Worm (Caenorhabditis elegans): Measurements from ENCODE around the gene pap-2.

pap-2 gene

DNA sequence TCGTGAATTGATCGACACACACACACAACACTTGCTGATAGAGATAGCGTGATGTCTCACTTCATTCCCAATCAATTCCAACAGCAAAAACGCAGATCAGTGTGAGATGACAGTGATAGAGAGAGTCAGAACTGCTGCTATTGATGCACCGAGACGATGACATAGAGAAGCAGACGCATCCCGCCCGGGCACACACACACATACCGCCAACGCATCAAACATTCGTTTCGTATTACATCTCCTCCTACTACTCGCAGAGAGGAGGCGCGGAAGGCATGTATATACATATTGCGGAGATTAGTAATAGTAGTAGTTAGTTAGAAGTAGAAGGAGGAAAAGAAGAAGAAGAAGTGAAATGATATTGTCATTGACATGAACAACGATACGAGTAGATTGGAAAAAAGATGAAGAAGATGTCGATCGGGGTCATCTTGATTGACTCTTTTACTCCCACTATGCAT, 10.2 kb upstream of the pap-2 start (continued):
- TF ChIP-seq mml-1 (tag; optimal IDR thresholded peaks at IDR 0.05) (no peak), eor-1 (tag; optimal IDR thresholded peaks at IDR 0.05) (no peak)

- no peak for TF ChIP-seq mml-1 (tag; optimal IDR thresholded peaks at IDR 0.05)
- TF ChIP-seq pha-4 (tag; optimal IDR thresholded peaks at IDR 0.05), result peak; percentile 52
- TF ChIP-seq egl-5 (tag; optimal IDR thresholded peaks at IDR 0.05), result no peak
- no peak for TF ChIP-seq fkh-10 (GFP tag; optimal IDR thresholded peaks at IDR 0.05)
- TF ChIP-seq nhr-43 (tag; optimal IDR thresholded peaks at IDR 0.05; ENCODE audit: poor library complexity, severe bottlenecking), result peak; percentile 38
- no peak for TF ChIP-seq aly-2 (tag; optimal IDR thresholded peaks at IDR 0.05)
- TF ChIP-seq tbx-2 (tag; optimal IDR thresholded peaks at IDR 0.05), result no peak
- no peak for TF ChIP-seq snpc-4 (tag; optimal IDR thresholded peaks at IDR 0.05)
- no peak for TF ChIP-seq elt-2 (tag; optimal IDR thresholded peaks at IDR 0.05)
- peak; percentile 42 for TF ChIP-seq ama-1 (optimal IDR thresholded peaks at IDR 0.05)
Observed at ce11 chrII:9618759-9619158, 9.6 kb upstream of the pap-2 start.

ce11 chrII:9617902-9618245, 8.7 kb upstream of the pap-2 start:
- TF ChIP-seq fos-1 (tag; optimal IDR thresholded peaks at IDR 0.05) (no peak), ZK546.5 (tag; optimal IDR thresholded peaks at IDR 0.05) (no peak), ztf-11 (tag; optimal IDR thresholded peaks at IDR 0.05) (no peak), elt-2 (tag; optimal IDR thresholded peaks at IDR 0.05) (peak; percentile 10), nhr-43 (tag; optimal IDR thresholded peaks at IDR 0.05; ENCODE audit: poor library complexity, severe bottlenecking) (peak; percentile 69), nhr-77 (tag; optimal IDR thresholded peaks at IDR 0.05) (no peak), nhr-28 (tag; optimal IDR thresholded peaks at IDR 0.05) (no peak), eor-1 (tag; optimal IDR thresholded peaks at IDR 0.05) (no peak), R02D3.7 (tag; optimal IDR thresholded peaks at IDR 0.05) (peak; percentile 11), fkh-2 (tag; optimal IDR thresholded peaks at IDR 0.05) (no peak)

ce11 chrII:9617039-9617901, 8.1 kb upstream of the pap-2 start, which contains the start of gene hal-3:
TSS of gene hal-3 (minus strand) at chrII:9617125.
- TF ChIP-seq jun-1 (tag; optimal IDR thresholded peaks at IDR 0.05), result peak; percentile 35
- TF ChIP-seq daf-12 (tag; optimal IDR thresholded peaks at IDR 0.05), result peak; percentile 14
- TF ChIP-seq ceh-28 (tag; optimal IDR thresholded peaks at IDR 0.05), result peak; percentile 74
- no peak for TF ChIP-seq tbx-2 (tag; optimal IDR thresholded peaks at IDR 0.05)
- TF ChIP-seq unc-39 (tag; optimal IDR thresholded peaks at IDR 0.05), result no peak
- no peak for TF ChIP-seq egl-27 (tag; optimal IDR thresholded peaks at IDR 0.05)
- peak; percentile 41 for TF ChIP-seq ama-1 (optimal IDR thresholded peaks at IDR 0.05)
- peak; percentile 34 for TF ChIP-seq nfya-1 (tag; optimal IDR thresholded peaks at IDR 0.05; ENCODE audit: insufficient read depth)

DNA sequence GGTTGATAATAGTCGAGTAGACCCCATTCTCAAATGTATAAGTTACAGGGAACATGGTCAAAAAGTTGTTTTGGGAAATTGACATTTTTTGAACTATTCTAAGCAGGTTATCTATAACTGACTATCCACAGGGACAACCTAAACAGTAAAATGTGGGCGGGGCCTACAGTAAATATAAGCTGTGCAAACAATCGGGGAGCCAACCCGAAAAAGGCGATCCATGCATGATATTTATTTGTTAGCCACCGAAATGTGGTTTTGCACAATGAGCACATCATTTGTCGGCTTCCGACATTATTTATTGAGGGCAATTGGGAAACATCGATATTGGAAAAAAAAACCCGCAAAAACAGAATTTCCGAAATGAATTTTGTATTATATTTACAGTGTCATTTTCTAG, 5.5 kb upstream of the pap-2 start, which contains the start of gene hlh-6:
TSS of gene hlh-6 (minus strand) at position 101 of the 400 bp plus-strand sequence.
- TF ChIP-seq nhr-237 (tag; optimal IDR thresholded peaks at IDR 0.05), result no peak
- TF ChIP-seq ama-1 (optimal IDR thresholded peaks at IDR 0.05), result no peak
- no peak for TF ChIP-seq zag-1 (tag; optimal IDR thresholded peaks at IDR 0.05)
- no peak for TF ChIP-seq snpc-4 (tag; optimal IDR thresholded peaks at IDR 0.05)
- no peak for TF ChIP-seq egl-27 (tag; optimal IDR thresholded peaks at IDR 0.05)
- TF ChIP-seq elt-1 (tag; optimal IDR thresholded peaks at IDR 0.05), result no peak
- no peak for TF ChIP-seq ZK546.5 (tag; optimal IDR thresholded peaks at IDR 0.05)
- TF ChIP-seq R02D3.7 (tag; optimal IDR thresholded peaks at IDR 0.05), result no peak
- no peak for TF ChIP-seq nhr-23 (tag; optimal IDR thresholded peaks at IDR 0.05)
- no peak for TF ChIP-seq nhr-76 (tag; optimal IDR thresholded peaks at IDR 0.05)

DNA sequence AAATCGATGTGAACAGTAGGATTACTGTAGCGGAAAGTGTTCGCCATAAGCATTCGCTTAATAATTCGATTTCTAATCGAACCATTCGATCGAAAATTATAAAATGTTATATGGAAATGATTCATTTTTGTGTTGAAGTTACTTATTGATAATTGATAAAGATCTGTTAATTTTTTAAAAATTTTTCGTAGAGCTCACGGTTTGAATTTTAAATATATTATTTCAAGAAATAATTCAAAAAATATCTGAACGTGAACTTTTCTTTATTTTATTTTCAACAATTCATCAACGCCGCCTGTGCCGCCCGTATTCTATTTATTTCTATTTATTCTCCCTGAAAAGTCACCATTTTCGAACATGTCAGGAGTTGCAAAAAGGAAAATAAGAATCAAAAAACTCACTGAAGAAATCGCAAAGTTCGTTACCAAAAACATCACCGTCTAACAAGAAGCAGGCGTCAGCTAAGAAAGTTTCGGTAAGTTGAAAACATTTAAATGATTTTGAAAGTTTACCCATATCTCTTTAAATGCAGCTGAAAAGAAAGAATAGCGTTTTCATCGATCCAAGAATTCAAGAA, 2.2 kb upstream of the pap-2 start, which contains the start of the genes T15H9.5 and T15H9.4:
TSS of gene T15H9.5 (minus strand) at position 101 of the 577 bp plus-strand sequence.
TSS of gene T15H9.4 (plus strand) at position 527 of the 577 bp plus-strand sequence.
- TF ChIP-seq nhr-77 (tag; optimal IDR thresholded peaks at IDR 0.05), result no peak
- TF ChIP-seq elt-1 (tag; optimal IDR thresholded peaks at IDR 0.05), result no peak
- TF ChIP-seq skn-1 (tag; optimal IDR thresholded peaks at IDR 0.05), result no peak
- no peak for TF ChIP-seq ceh-82 (tag; optimal IDR thresholded peaks at IDR 0.05)
- no peak for TF ChIP-seq nhr-23 (tag; optimal IDR thresholded peaks at IDR 0.05)
- TF ChIP-seq nhr-12 (tag; optimal IDR thresholded peaks at IDR 0.05), result no peak
- no peak for TF ChIP-seq elt-2 (tag; optimal IDR thresholded peaks at IDR 0.05)
- TF ChIP-seq R02D3.7 (tag; optimal IDR thresholded peaks at IDR 0.05), result no peak
- TF ChIP-seq lin-39 (tag; optimal IDR thresholded peaks at IDR 0.05), result no peak
- no peak for TF ChIP-seq mml-1 (tag; optimal IDR thresholded peaks at IDR 0.05)

Data from whole organism, L3 larva.